Worm (Caenorhabditis elegans): Measurements from ENCODE around the gene msp-76.

Gene msp-76

DNA sequence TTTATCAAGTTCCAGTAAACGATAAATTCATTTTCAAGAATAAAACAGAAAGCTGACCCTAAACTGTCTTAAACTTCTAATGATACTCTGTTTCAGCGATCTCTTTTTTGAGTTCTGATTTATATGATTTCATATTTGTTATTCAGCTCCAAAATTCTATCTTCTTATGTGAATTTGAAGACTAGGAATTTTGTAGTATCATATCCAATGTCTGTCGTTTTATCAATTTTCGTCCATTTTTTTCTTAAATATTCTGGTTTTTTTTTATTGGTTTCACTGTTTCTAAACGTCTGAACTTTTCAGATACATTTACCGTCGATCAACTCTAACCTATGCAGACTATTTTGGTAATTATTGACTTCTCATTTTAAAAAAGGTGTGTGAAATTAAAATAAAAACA is 36.1 kb downstream of the msp-76 start, which contains the start of the genes nhr-138 and C28D4.18:
TSS of gene nhr-138 (plus strand) at position 304 of the 400 bp plus-strand sequence.
TSS of gene C28D4.18 (plus strand) at position 333 of the 400 bp plus-strand sequence.
- no peak for TF ChIP-seq klf-2 (GFP tag; conservative IDR thresholded peaks at IDR 0.05)
- TF ChIP-seq ref-1 (GFP tag; conservative IDR thresholded peaks at IDR 0.05): no peak
- TF ChIP-seq cog-1 (tag; optimal IDR thresholded peaks at IDR 0.05): no peak
- TF ChIP-seq med-1 (GFP tag; optimal IDR thresholded peaks at IDR 0.05; ENCODE audit: insufficient read depth): no peak
- no peak for TF ChIP-seq T22C8.4 (GFP tag; IDR thresholded peaks at IDR 0.05)
- no peak for TF ChIP-seq ztf-23 (GFP tag; IDR thresholded peaks at IDR 0.05)
- no peak for TF ChIP-seq ztf-29 (GFP tag; IDR thresholded peaks at IDR 0.05)
- TF ChIP-seq flt-1 (GFP tag; IDR thresholded peaks at IDR 0.05): no peak
- TF ChIP-seq tab-1 (GFP tag; IDR thresholded peaks at IDR 0.05): no peak

DNA sequence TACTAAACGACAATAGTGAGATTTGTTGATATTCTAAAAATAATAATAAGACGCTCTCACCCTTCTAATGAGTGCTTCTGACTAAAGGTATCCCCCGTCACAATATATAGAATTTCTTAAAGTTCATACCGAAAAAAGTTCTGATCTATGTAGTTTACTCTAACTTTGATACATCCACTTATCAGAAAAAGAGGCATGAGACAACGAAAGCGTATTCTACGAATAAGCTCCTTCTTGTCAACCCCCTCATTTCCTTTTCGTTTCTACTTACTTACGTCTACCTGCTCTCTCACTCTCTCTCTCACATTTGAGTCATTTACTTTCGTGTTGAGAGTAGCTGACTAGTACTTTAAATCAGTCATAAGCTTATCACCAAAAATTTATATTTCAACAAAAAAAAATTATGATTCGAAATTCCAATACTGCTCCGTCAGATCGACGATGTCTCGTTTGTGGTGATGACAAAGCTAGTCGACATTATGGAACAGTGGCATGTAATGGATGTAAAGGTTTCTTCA is 36.7 kb downstream of the msp-76 start:
- TF ChIP-seq ref-1 (GFP tag; conservative IDR thresholded peaks at IDR 0.05): no peak

DNA sequence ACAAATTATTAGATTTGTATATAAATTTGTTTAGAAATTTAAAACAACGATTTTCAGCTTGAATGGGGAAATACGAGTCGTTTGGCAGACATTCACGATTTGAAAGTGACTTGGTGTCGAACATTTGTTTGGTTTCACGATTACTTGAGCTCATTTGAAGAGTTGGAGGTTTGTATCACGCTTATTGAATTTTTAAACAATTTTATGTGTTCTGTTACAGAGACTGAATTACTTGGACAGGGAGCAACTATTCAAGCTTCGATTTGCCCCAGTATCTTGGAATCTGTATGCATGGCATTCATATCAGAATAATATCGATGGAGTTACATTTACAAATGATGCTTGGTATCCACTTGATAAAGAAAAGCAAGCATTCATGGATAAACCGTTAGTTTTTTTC is 38.4 kb downstream of the msp-76 start:
- TF ChIP-seq ref-1 (GFP tag; conservative IDR thresholded peaks at IDR 0.05): no peak
- no peak for TF ChIP-seq tab-1 (GFP tag; IDR thresholded peaks at IDR 0.05)
- TF ChIP-seq cog-1 (tag; optimal IDR thresholded peaks at IDR 0.05): no peak
- TF ChIP-seq klf-2 (GFP tag; conservative IDR thresholded peaks at IDR 0.05): no peak

DNA sequence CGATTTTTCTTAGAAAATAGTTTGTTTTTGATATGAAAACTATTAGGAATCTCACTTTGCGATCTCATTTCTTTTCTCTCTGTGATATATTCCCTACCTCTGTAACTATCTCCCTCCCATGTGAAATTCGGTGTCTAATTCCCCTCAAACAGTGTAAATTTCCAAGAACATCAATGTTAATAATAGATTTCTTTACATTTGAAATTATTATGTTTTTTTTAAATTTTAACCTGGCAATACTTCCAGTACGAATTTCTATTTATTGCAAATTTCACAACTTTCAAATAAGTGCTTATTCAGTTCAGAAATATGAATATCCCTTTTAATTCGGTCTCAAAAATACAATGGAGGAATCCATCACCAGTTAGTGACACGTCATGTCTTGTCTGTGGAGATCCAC is 39.6 kb downstream of the msp-76 start, which contains the start of gene nhr-100:
TSS of gene nhr-100 (plus strand) at position 301 of the 400 bp plus-strand sequence.
- TF ChIP-seq ztf-23 (GFP tag; IDR thresholded peaks at IDR 0.05) (no peak), ref-1 (GFP tag; conservative IDR thresholded peaks at IDR 0.05) (no peak), ztf-29 (GFP tag; IDR thresholded peaks at IDR 0.05) (no peak), tab-1 (GFP tag; IDR thresholded peaks at IDR 0.05) (no peak), med-1 (GFP tag; optimal IDR thresholded peaks at IDR 0.05; ENCODE audit: insufficient read depth) (no peak), cog-1 (tag; optimal IDR thresholded peaks at IDR 0.05) (no peak), T22C8.4 (GFP tag; IDR thresholded peaks at IDR 0.05) (no peak), klf-2 (GFP tag; conservative IDR thresholded peaks at IDR 0.05) (no peak), flt-1 (GFP tag; IDR thresholded peaks at IDR 0.05) (no peak)

DNA sequence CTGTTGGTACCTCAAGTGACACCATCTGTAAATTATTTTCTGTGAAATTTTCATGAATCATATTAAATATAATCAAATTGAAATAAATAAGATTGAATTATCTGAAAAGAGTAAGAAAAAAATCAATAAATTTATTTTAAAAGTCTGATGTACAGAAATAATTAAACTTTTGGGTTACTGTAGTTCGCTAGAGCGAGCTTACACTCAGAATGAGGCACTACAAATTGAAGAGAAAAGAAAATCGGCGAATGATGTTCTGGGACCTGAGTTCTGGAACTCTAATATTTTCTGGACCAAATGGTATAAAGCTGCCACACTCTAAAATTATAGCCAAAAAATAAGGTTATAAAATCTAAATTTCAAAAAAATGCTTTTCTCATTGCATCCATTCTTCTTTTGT is 45.1 kb downstream of the msp-76 start:
- TF ChIP-seq T22C8.4 (GFP tag; IDR thresholded peaks at IDR 0.05): no peak

DNA sequence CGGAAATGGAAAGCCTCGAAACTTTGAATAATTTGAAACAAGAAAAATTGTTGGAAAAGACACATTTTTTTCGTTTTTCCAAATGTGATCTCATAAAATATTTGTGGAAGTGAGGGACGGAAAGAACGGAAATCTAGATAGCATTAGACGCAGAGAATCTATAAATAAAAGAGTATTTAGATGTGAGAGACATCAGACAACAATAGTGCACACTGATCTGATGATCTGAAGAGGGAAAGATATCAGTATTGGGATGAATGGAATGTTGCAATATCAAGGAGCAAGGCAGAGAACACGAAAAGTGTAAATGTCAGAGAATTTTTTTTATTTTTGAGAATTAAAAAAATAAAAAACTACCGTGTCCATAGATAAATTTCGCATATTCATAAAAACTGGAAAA is 46.0 kb downstream of the msp-76 start:
- TF ChIP-seq ztf-29 (GFP tag; IDR thresholded peaks at IDR 0.05): no peak
- TF ChIP-seq med-1 (GFP tag; optimal IDR thresholded peaks at IDR 0.05; ENCODE audit: insufficient read depth): no peak
- TF ChIP-seq ztf-23 (GFP tag; IDR thresholded peaks at IDR 0.05): no peak
- no peak for TF ChIP-seq T22C8.4 (GFP tag; IDR thresholded peaks at IDR 0.05)
- no peak for TF ChIP-seq ref-1 (GFP tag; conservative IDR thresholded peaks at IDR 0.05)
- no peak for TF ChIP-seq klf-2 (GFP tag; conservative IDR thresholded peaks at IDR 0.05)

DNA sequence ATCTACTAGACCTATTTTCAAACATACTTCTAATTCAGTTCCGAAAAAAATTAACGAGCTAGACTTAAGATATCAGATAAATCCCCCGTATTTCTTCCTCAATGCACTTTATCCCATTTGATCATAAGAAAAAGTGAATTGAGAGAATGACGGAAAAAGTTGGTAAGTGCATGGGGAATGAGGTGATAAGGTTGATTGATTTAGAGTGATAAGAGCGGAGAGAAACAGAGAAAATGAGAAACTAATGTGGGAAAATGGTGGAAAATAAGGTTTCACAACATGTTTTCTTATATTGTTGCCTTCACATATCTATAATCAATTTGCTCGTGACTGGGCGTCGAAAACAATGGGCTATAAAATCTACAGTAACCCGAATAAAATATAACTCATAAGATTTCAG is 46.9 kb downstream of the msp-76 start:
- no peak for TF ChIP-seq klf-2 (GFP tag; conservative IDR thresholded peaks at IDR 0.05)

DNA sequence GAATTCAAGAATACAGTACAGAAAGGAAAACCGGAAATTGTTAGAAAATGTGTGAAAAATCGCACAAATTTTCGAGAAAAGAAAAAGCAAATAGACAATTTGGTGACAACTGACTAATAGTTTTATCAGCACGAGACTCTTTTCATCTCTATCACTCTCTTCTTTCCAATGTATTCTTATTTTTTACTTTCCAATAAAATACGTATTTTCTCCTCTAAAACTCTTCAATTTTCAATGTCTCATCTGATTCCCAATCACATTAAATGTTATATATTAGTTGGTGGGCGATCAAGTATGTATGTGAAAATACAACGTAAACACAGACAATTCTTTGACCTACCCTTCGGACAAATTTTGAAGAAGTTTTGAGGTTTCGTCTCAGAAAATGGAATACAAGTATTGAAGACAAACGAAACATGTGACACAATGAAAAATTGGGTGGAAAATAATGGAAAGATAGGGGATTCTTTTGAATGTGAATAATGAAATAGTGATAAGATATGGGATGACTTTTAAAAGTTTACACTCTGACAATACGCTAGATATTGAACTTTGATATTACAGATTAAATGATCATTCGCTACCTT is 48.5 kb downstream of the msp-76 start, which contains the start of gene cka-1:
TSS of gene cka-1 (minus strand) at position 418 of the 587 bp plus-strand sequence.
- TF ChIP-seq klf-2 (GFP tag; conservative IDR thresholded peaks at IDR 0.05): no peak
- no peak for TF ChIP-seq cog-1 (tag; optimal IDR thresholded peaks at IDR 0.05)

DNA sequence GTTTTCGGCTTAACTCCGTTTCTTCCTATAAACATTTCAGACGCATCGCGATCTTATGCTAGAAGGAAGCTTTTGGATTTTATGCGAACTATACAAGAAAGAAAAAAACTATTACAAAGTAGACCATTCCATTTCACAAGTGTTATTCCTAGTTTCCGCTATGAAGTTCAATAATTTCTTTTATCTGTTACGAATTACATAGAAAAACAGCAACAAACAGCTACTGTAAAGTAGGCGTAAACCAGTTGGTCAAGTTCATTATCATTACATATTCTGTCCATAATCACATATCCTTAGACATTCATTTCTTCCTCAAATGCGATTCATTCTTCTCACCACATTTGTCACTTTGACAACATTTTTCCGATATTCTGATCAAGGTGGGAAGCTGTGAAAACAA is 49.4 kb downstream of the msp-76 start, which contains the start of gene C28D4.10:
TSS of gene C28D4.10 (plus strand) at position 301 of the 400 bp plus-strand sequence.
- TF ChIP-seq ref-1 (GFP tag; conservative IDR thresholded peaks at IDR 0.05) (no peak), klf-2 (GFP tag; conservative IDR thresholded peaks at IDR 0.05) (no peak), tab-1 (GFP tag; IDR thresholded peaks at IDR 0.05) (no peak), ztf-29 (GFP tag; IDR thresholded peaks at IDR 0.05) (no peak), flt-1 (GFP tag; IDR thresholded peaks at IDR 0.05) (no peak), cog-1 (tag; optimal IDR thresholded peaks at IDR 0.05) (no peak), T22C8.4 (GFP tag; IDR thresholded peaks at IDR 0.05) (no peak), ztf-23 (GFP tag; IDR thresholded peaks at IDR 0.05) (no peak), med-1 (GFP tag; optimal IDR thresholded peaks at IDR 0.05; ENCODE audit: insufficient read depth) (no peak)
